Worm (Caenorhabditis elegans) whole organism, L1 larva: ENCODE results near the gene EEED8.13.

Source experiments
- Y116A8C.19 ChIP-seq: sonication (generic microtip); optimal IDR thresholded peaks from 2 replicates; lab custom pipeline; 2016; ENCODE audit warnings: missing compliant biosample characterization, missing genetic modification characterization, borderline replicate concordance
- ama-1 ChIP-seq: fragments of 150-350 bp; optimal IDR thresholded peaks from 2 replicates; lab custom pipeline; 2014
- ceh-82 ChIP-seq, 3 experiments: fragments of 150-350 bp in 1 of 3; sonication (generic microtip) in 2 of 3; optimal IDR thresholded peaks; 2 replicates each; lab custom pipeline; 2014 to 2017; ENCODE audit warnings: missing biosample characterization in 3 of 3, missing genetic modification characterization in 3 of 3
- efl-3 ChIP-seq: fragments of 200-800 bp; sonication (Bioruptor generic); optimal IDR thresholded peaks from 2 replicates; lab custom pipeline; 2018; ENCODE audit warnings: mild to moderate bottlenecking, missing genetic modification characterization, missing compliant biosample characterization
- egl-27 ChIP-seq, 2 experiments: fragments of 150-350 bp in 1 of 2; sonication (generic microtip); optimal IDR thresholded peaks; 3 replicates each; lab custom pipeline; 2017 to 2018; ENCODE audit warnings: missing biosample characterization in 2 of 2, missing genetic modification characterization in 2 of 2, missing genetic modification reagents in 2 of 2
- lin-15B ChIP-seq: fragments of 150-350 bp; sonication (generic microtip); optimal IDR thresholded peaks from 3 replicates; lab custom pipeline; 2014; ENCODE audit warnings: missing biosample characterization, missing genetic modification characterization
- lir-3 ChIP-seq: sonication (generic microtip); optimal IDR thresholded peaks from 2 replicates; lab custom pipeline; 2016; ENCODE audit warnings: mild to moderate bottlenecking, missing genetic modification characterization, moderate library complexity, missing compliant biosample characterization; ENCODE audit not compliant: poor library complexity
- mef-2 ChIP-seq: fragments of 150-350 bp; optimal IDR thresholded peaks from 2 replicates; lab custom pipeline; 2014; ENCODE audit warnings: missing biosample characterization, missing genetic modification characterization
- nhr-85 ChIP-seq: sonication (generic microtip); peaks from one replicate; lab custom pipeline; 2016; ENCODE audit warnings: missing genetic modification characterization, inconsistent platforms, missing compliant biosample characterization
- snpc-4 ChIP-seq: fragments of 150-350 bp; optimal IDR thresholded peaks from 2 replicates; lab custom pipeline; 2014; ENCODE audit warnings: missing biosample characterization, missing genetic modification characterization
- sup-37 ChIP-seq: fragments of 200-800 bp; sonication (Bioruptor generic); optimal IDR thresholded peaks from 2 replicates; lab custom pipeline; 2018; ENCODE audit warnings: mild to moderate bottlenecking, missing genetic modification characterization, missing compliant biosample characterization

DNA sequence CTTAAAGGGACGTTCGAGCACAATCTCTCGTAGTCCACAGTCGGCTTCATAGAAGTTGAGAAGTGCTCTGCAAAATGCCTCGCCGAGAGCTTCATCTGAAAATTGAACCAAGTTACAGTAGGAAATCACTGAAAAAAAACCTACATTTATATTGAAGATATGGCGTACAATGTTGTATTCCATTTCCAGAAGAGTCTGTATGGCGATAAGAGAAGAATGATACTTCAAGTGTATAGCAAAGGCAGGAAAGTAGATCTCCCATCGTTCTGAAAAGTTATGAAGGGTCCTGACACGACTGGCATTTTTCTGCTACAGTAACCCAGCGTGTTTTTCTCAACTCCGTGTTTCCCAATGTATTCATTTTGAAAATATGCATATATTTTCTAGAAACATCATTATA is 28.1 kb downstream of the EEED8.13 start:
- TF ChIP-seq lin-15B (tag; lab: Kevin White, UChicago) (no peak), lir-3 (tag; lab: Kevin White, UChicago) (no peak), mef-2 (no peak), nhr-85 (tag; lab: Kevin White, UChicago) (no peak), snpc-4 (tag; lab: Kevin White, UChicago) (no peak), ama-1 (lab: Kevin White, UChicago) (no peak), ceh-82 (tag; optimal IDR thresholded peaks at IDR 0.05; lab: Kevin White, UChicago) (no peak), efl-3 (GFP tag; lab: Kevin White, UChicago) (no peak), sup-37 (no peak), egl-27 (tag; optimal IDR thresholded peaks at IDR 0.05; lab: Kevin White, UChicago) (no peak), Y116A8C.19 (tag; lab: Kevin White, UChicago) (no peak)
